Fruit fly (Drosophila melanogaster) whole organism, pupa: ENCODE measurements around the gene CG31960.

ENCODE experiments used
- CG10348 ChIP-seq: fragments of 200-800 bp; sonication (Bioruptor generic); IDR thresholded peaks from 2 replicates; pipeline ENCODE4 v1.3.6; 2022; ENCODE audit warnings: missing biosample characterization, missing genetic modification characterization
- CG13204 ChIP-seq: fragments of 200-800 bp; sonication (Bioruptor generic); optimal IDR thresholded peaks from 2 replicates; lab custom pipeline; 2018; ENCODE audit warnings: missing biosample characterization, mild to moderate bottlenecking, missing genetic modification characterization, moderate library complexity
- CG17806 ChIP-seq: fragments of 200-800 bp; sonication (Bioruptor generic); optimal IDR thresholded peaks from 2 replicates; lab custom pipeline; 2018; ENCODE audit warnings: missing biosample characterization, mild to moderate bottlenecking, missing genetic modification characterization, moderate library complexity
- CG32121 ChIP-seq: fragments of 200-800 bp; sonication (Bioruptor generic); IDR thresholded peaks from 2 replicates; pipeline ENCODE4 v1.3.6; 2022; ENCODE audit warnings: missing biosample characterization, missing genetic modification characterization
- CG34367 ChIP-seq: fragments of 200-800 bp; sonication (Bioruptor generic); optimal IDR thresholded peaks from 2 replicates; lab custom pipeline; 2018; ENCODE audit warnings: missing biosample characterization, mild to moderate bottlenecking, missing genetic modification characterization
- CG8159 ChIP-seq: fragments of 200-800 bp; sonication (Bioruptor generic); optimal IDR thresholded peaks from 3 replicates; lab custom pipeline; 2018; ENCODE audit warnings: missing biosample characterization, mild to moderate bottlenecking, missing genetic modification characterization, moderate library complexity
- CG9948 ChIP-seq: fragments of 200-800 bp; sonication (Bioruptor generic); optimal IDR thresholded peaks from 2 replicates; lab custom pipeline; 2018; ENCODE audit warnings: missing biosample characterization, mild to moderate bottlenecking, missing genetic modification characterization, moderate library complexity
- Pif1A ChIP-seq: fragments of 200-800 bp; sonication (Bioruptor generic); optimal IDR thresholded peaks from 3 replicates; lab custom pipeline; 2016; ENCODE audit warnings: missing biosample characterization, missing genetic modification characterization
- Snoo ChIP-seq: fragments of 200-800 bp; sonication (Bioruptor generic); optimal IDR thresholded peaks from 3 replicates; lab custom pipeline; 2017; ENCODE audit warnings: missing biosample characterization, mild to moderate bottlenecking, missing genetic modification characterization, inconsistent platforms
- fd96Ca ChIP-seq: fragments of 200-800 bp; sonication (Bioruptor generic); IDR thresholded peaks from 3 replicates; pipeline ENCODE4 v1.3.6; 2022; ENCODE audit warnings: missing biosample characterization, missing genetic modification characterization
- gl ChIP-seq: fragments of 200-800 bp; sonication (Bioruptor generic); optimal IDR thresholded peaks from 2 replicates; lab custom pipeline; 2018; ENCODE audit warnings: missing biosample characterization, mild to moderate bottlenecking, missing genetic modification characterization
- rn ChIP-seq: fragments of 200-800 bp; sonication (Bioruptor generic); IDR thresholded peaks from 2 replicates; pipeline ENCODE4 v1.3.6; 2022; ENCODE audit warnings: missing biosample characterization, missing genetic modification characterization

- no peak for TF ChIP-seq fd96Ca (GFP tag; lab: Robert Waterston, UW)
- peak; percentile 70 for TF ChIP-seq CG9948 (tag; lab: Kevin White, UChicago)
- peak; percentile 52; the same call in 1 of the 2 replicates for TF ChIP-seq CG32121 (GFP tag; lab: Robert Waterston, UW)
- TF ChIP-seq CG8159 (tag; lab: Kevin White, UChicago) = peak; percentile 68
- TF ChIP-seq CG34367 (tag; lab: Kevin White, UChicago) = peak; percentile 32
- no peak for TF ChIP-seq Pif1A
- no peak for TF ChIP-seq CG10348
- peak; percentile 30 for TF ChIP-seq CG13204 (GFP tag; lab: Kevin White, UChicago)
- TF ChIP-seq CG17806 (tag; lab: Kevin White, UChicago) = peak; percentile 42
- no peak for TF ChIP-seq gl (tag; lab: Kevin White, UChicago)
- TF ChIP-seq Snoo (tag; lab: Kevin White, UChicago) = peak; percentile 47
- 0 out of 2 replicates have a peak, but pooled peaks have one; percentile 22 for TF ChIP-seq rn
Observed at dm6 chr2L:3781132-3781877, 3.4 kb upstream of the CG31960 start.
